Fruit fly (Drosophila melanogaster) whole organism, adult: Measurements from ENCODE around the gene CG42784.

Source experiments
- CG12768 ChIP-seq: fragments of 200-800 bp; sonication (Bioruptor generic); optimal IDR thresholded peaks from 2 replicates; lab custom pipeline; 2017; ENCODE audit warnings: missing biosample characterization, missing genetic modification characterization, mild to moderate bottlenecking, moderate library complexity, missing genetic modification reagents
- CG1620 ChIP-seq: fragments of 200-800 bp; sonication (Bioruptor generic); optimal IDR thresholded peaks from 2 replicates; lab custom pipeline; 2016; ENCODE audit warnings: missing biosample characterization, missing genetic modification characterization
- CG7101 ChIP-seq: fragments of 200-800 bp; sonication (Bioruptor generic); optimal IDR thresholded peaks from 2 replicates; lab custom pipeline; 2018; ENCODE audit warnings: missing biosample characterization, mild to moderate bottlenecking, missing genetic modification characterization, moderate library complexity
- Hr96 ChIP-seq: fragments of 200-800 bp; sonication (Bioruptor generic); optimal IDR thresholded peaks from 2 replicates; lab custom pipeline; 2016; ENCODE audit warnings: missing biosample characterization, missing genetic modification characterization
- Mnt ChIP-seq: fragments of 200-800 bp; sonication (Bioruptor generic); optimal IDR thresholded peaks from 2 replicates; lab custom pipeline; 2016; ENCODE audit warnings: missing biosample characterization, mild to moderate bottlenecking, missing genetic modification characterization
- bab1 ChIP-seq: fragments of 200-800 bp; sonication (Bioruptor generic); optimal IDR thresholded peaks from 3 replicates; lab custom pipeline; 2019; ENCODE audit warnings: missing biosample characterization, mild to moderate bottlenecking, missing genetic modification characterization, moderate library complexity
- cic ChIP-seq: fragments of 200-800 bp; sonication (Bioruptor generic); optimal IDR thresholded peaks from 2 replicates; lab custom pipeline; 2017; ENCODE audit warnings: missing biosample characterization, mild to moderate bottlenecking, missing genetic modification characterization, moderate library complexity
- cnc ChIP-seq, 2 experiments: fragments of >200 bp; optimal IDR thresholded peaks; 2 replicates each; lab custom pipeline; 2017
- kay ChIP-seq: fragments of 200-800 bp; sonication (Bioruptor generic); peaks from one replicate; lab custom pipeline; 2016; ENCODE audit warnings: missing biosample characterization, missing genetic modification characterization, borderline replicate concordance
- pad ChIP-seq: fragments of 200-800 bp; sonication (Bioruptor generic); optimal IDR thresholded peaks from 3 replicates; lab custom pipeline; 2017; ENCODE audit warnings: missing biosample characterization, missing genetic modification characterization, mild to moderate bottlenecking, moderate library complexity, missing genetic modification reagents
- tj ChIP-seq: fragments of 200-800 bp; sonication (Bioruptor generic); optimal IDR thresholded peaks from 3 replicates; lab custom pipeline; 2017; ENCODE audit warnings: missing biosample characterization, mild to moderate bottlenecking, missing genetic modification characterization, moderate library complexity

DNA sequence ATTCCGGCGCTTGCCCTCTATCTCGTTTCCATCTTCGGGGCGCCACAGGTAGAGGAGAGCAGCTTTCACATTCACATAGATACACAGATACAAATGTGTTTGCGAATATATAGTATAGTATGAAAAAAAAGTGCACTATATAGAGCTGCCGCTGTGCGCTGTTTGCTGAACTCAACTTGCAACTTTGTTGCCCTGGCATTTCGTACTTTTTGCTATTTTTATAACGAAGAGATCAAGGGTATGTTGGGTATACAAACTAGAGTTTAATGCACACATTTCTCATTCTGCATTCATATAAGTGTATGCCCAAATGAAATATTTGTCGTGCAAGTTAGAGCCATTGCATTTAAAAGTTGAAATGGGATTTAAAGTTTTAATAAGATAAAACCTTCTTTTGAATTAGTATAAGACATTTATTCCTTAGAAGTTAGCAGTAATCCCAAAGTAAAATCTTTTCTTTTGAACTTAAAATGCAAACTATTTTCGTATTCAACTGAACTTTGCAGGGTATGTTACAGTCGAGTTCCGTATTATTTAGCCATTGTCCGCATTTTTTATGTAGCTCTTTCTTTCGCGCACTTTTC, 15.8 kb downstream of the CG42784 start:
- TF ChIP-seq pad (GFP tag; lab: Kevin White, UChicago) = no peak
- TF ChIP-seq cic (GFP tag; lab: Kevin White, UChicago) = no peak
- TF ChIP-seq Mnt (GFP tag; lab: Kevin White, UChicago) = no peak
- no peak for TF ChIP-seq Hr96 (GFP tag; lab: Kevin White, UChicago)
- TF ChIP-seq CG7101 (tag; lab: Kevin White, UChicago) = no peak
- TF ChIP-seq tj = no peak
- no peak for TF ChIP-seq cnc (optimal IDR thresholded peaks at IDR 0.05; lab: Kevin White, UChicago)
- TF ChIP-seq kay = no peak
- TF ChIP-seq CG1620 (GFP tag; lab: Kevin White, UChicago) = no peak
- no peak for TF ChIP-seq CG12768
- no peak for TF ChIP-seq bab1 (GFP tag; lab: Kevin White, UChicago)
